Fruit fly (Drosophila melanogaster): ENCODE measurements around the gene GluClalpha.

GluClalpha gene

dm6 chr3R:19803539-19803938 lies 73.0 kb downstream of the GluClalpha start:
- TF ChIP-seq pan (optimal IDR thresholded peaks at IDR 0.05) (no peak), usp (GFP tag; optimal IDR thresholded peaks at IDR 0.05) (no peak)

dm6 chr3R:19804905-19805304 lies 74.4 kb downstream of the GluClalpha start:
- TF ChIP-seq Dll (optimal IDR thresholded peaks at IDR 0.05), result no peak
- no peak for TF ChIP-seq psq (optimal IDR thresholded peaks at IDR 0.05)
- TF ChIP-seq usp (GFP tag; optimal IDR thresholded peaks at IDR 0.05), result no peak
- TF ChIP-seq EcR (GFP tag; optimal IDR thresholded peaks at IDR 0.05), result no peak
- no peak for TF ChIP-seq CG8478 (optimal IDR thresholded peaks at IDR 0.05)
- TF ChIP-seq pan (optimal IDR thresholded peaks at IDR 0.05), result no peak

dm6 chr3R:19807148-19807547 lies 76.6 kb downstream of the GluClalpha start:
- TF ChIP-seq usp (GFP tag; optimal IDR thresholded peaks at IDR 0.05) (no peak), pan (optimal IDR thresholded peaks at IDR 0.05) (no peak), Dll (optimal IDR thresholded peaks at IDR 0.05) (no peak), psq (optimal IDR thresholded peaks at IDR 0.05) (no peak), CG8478 (optimal IDR thresholded peaks at IDR 0.05) (no peak), EcR (GFP tag; optimal IDR thresholded peaks at IDR 0.05) (no peak)

dm6 chr3R:19807745-19808429 lies 77.4 kb downstream of the GluClalpha start:
- TF ChIP-seq CG8478 (optimal IDR thresholded peaks at IDR 0.05) (no peak), pan (optimal IDR thresholded peaks at IDR 0.05) (no peak)

dm6 chr3R:19808430-19808756 lies 77.9 kb downstream of the GluClalpha start:
- TF ChIP-seq pan (optimal IDR thresholded peaks at IDR 0.05) (no peak), Dll (optimal IDR thresholded peaks at IDR 0.05) (no peak), CG8478 (optimal IDR thresholded peaks at IDR 0.05) (no peak), usp (GFP tag; optimal IDR thresholded peaks at IDR 0.05) (no peak), psq (optimal IDR thresholded peaks at IDR 0.05) (no peak), EcR (GFP tag; optimal IDR thresholded peaks at IDR 0.05) (no peak)

- TF ChIP-seq pan (optimal IDR thresholded peaks at IDR 0.05), result no peak
- no peak for TF ChIP-seq Dll (optimal IDR thresholded peaks at IDR 0.05)
- no peak for TF ChIP-seq EcR (GFP tag; optimal IDR thresholded peaks at IDR 0.05)
- no peak for TF ChIP-seq usp (GFP tag; optimal IDR thresholded peaks at IDR 0.05)
- TF ChIP-seq psq (optimal IDR thresholded peaks at IDR 0.05), result no peak
- TF ChIP-seq CG8478 (optimal IDR thresholded peaks at IDR 0.05), result no peak
These were observed 81.0 kb downstream of the GluClalpha start for dm6 chr3R:19811510-19811909.

dm6 chr3R:19812472-19812871 lies 82.0 kb downstream of the GluClalpha start:
- TF ChIP-seq psq (optimal IDR thresholded peaks at IDR 0.05), result no peak
- TF ChIP-seq usp (GFP tag; optimal IDR thresholded peaks at IDR 0.05), result no peak
- TF ChIP-seq Dll (optimal IDR thresholded peaks at IDR 0.05), result no peak
- TF ChIP-seq EcR (GFP tag; optimal IDR thresholded peaks at IDR 0.05), result no peak
- no peak for TF ChIP-seq CG8478 (optimal IDR thresholded peaks at IDR 0.05)
- TF ChIP-seq pan (optimal IDR thresholded peaks at IDR 0.05), result no peak

- TF ChIP-seq EcR (GFP tag; optimal IDR thresholded peaks at IDR 0.05) (no peak), CG8478 (optimal IDR thresholded peaks at IDR 0.05) (no peak), psq (optimal IDR thresholded peaks at IDR 0.05) (no peak), pan (optimal IDR thresholded peaks at IDR 0.05) (no peak), Dll (optimal IDR thresholded peaks at IDR 0.05) (no peak), usp (GFP tag; optimal IDR thresholded peaks at IDR 0.05) (no peak)
These were observed 82.7 kb downstream of the GluClalpha start for dm6 chr3R:19813217-19813616.

dm6 chr3R:19816758-19817157 lies 86.2 kb downstream of the GluClalpha start:
- TF ChIP-seq Dll (optimal IDR thresholded peaks at IDR 0.05), result no peak

dm6 chr3R:19820994-19821393 lies 90.5 kb downstream of the GluClalpha start:
- TF ChIP-seq pan (optimal IDR thresholded peaks at IDR 0.05), result no peak
- no peak for TF ChIP-seq usp (GFP tag; optimal IDR thresholded peaks at IDR 0.05)
- TF ChIP-seq CG8478 (optimal IDR thresholded peaks at IDR 0.05), result no peak
- TF ChIP-seq EcR (GFP tag; optimal IDR thresholded peaks at IDR 0.05), result no peak
- no peak for TF ChIP-seq Dll (optimal IDR thresholded peaks at IDR 0.05)
- no peak for TF ChIP-seq psq (optimal IDR thresholded peaks at IDR 0.05)

- no peak for TF ChIP-seq usp (GFP tag; optimal IDR thresholded peaks at IDR 0.05)
- TF ChIP-seq EcR (GFP tag; optimal IDR thresholded peaks at IDR 0.05), result no peak
- no peak for TF ChIP-seq pan (optimal IDR thresholded peaks at IDR 0.05)
- no peak for TF ChIP-seq CG8478 (optimal IDR thresholded peaks at IDR 0.05)
- no peak for TF ChIP-seq psq (optimal IDR thresholded peaks at IDR 0.05)
- no peak for TF ChIP-seq Dll (optimal IDR thresholded peaks at IDR 0.05)
These were observed 91.6 kb downstream of the GluClalpha start for dm6 chr3R:19822138-19822537.

dm6 chr3R:19824480-19824879 lies 94.0 kb downstream of the GluClalpha start:
- TF ChIP-seq pan (optimal IDR thresholded peaks at IDR 0.05), result no peak
- TF ChIP-seq EcR (GFP tag; optimal IDR thresholded peaks at IDR 0.05), result no peak
- TF ChIP-seq psq (optimal IDR thresholded peaks at IDR 0.05), result no peak
- no peak for TF ChIP-seq usp (GFP tag; optimal IDR thresholded peaks at IDR 0.05)
- no peak for TF ChIP-seq Dll (optimal IDR thresholded peaks at IDR 0.05)
- no peak for TF ChIP-seq CG8478 (optimal IDR thresholded peaks at IDR 0.05)
